Worm (Caenorhabditis elegans) whole organism, L3 larva: ENCODE measurements around the gene F23B2.7.

Source experiments
- aly-2 ChIP-seq: fragments of 150-350 bp; optimal IDR thresholded peaks from 2 replicates; lab custom pipeline; 2014; ENCODE audit warnings: missing biosample characterization, missing genetic modification characterization
- ama-1 ChIP-seq: fragments of 150-350 bp; optimal IDR thresholded peaks from 2 replicates; lab custom pipeline; 2018
- ceh-28 ChIP-seq: fragments of 150-350 bp; optimal IDR thresholded peaks from 2 replicates; lab custom pipeline; 2014; ENCODE audit warnings: missing biosample characterization, missing genetic modification reagents, missing genetic modification characterization
- ceh-9 ChIP-seq: sonication (generic microtip); optimal IDR thresholded peaks from 2 replicates; lab custom pipeline; 2018; ENCODE audit warnings: missing biosample characterization, missing genetic modification characterization
- daf-12 ChIP-seq: fragments of 150-350 bp; optimal IDR thresholded peaks from 2 replicates; lab custom pipeline; 2014; ENCODE audit warnings: missing biosample characterization, missing genetic modification reagents, missing genetic modification characterization
- egl-27 ChIP-seq: sonication (generic microtip); optimal IDR thresholded peaks from 4 replicates; lab custom pipeline; 2017; ENCODE audit warnings: missing biosample characterization, missing genetic modification reagents, missing genetic modification characterization
- egl-5 ChIP-seq: fragments of 150-350 bp; optimal IDR thresholded peaks from 2 replicates; lab custom pipeline; 2017; ENCODE audit warnings: missing biosample characterization, missing genetic modification reagents, missing genetic modification characterization, inconsistent platforms
- elt-2 ChIP-seq: sonication (generic microtip); optimal IDR thresholded peaks from 2 replicates; lab custom pipeline; 2016; ENCODE audit warnings: missing genetic modification reagents, mild to moderate bottlenecking, missing genetic modification characterization, missing compliant biosample characterization
- elt-3 ChIP-seq, 3 experiments: fragments of 150-350 bp in 1 of 3; sonication (generic microtip) in 2 of 3; optimal IDR thresholded peaks; 2 replicates in 2 of 3; 4 replicates in 1 of 3; lab custom pipeline; 2014 to 2017; ENCODE audit warnings: missing biosample characterization in 3 of 3, missing genetic modification characterization in 3 of 3
- eor-1 ChIP-seq, 2 experiments: fragments of 150-350 bp; optimal IDR thresholded peaks; 2 replicates each; lab custom pipeline; 2014 to 2018; ENCODE audit warnings: missing biosample characterization in 2 of 2, missing genetic modification characterization in 2 of 2
- fkh-10 ChIP-seq: sonication (generic microtip); optimal IDR thresholded peaks from 2 replicates; lab custom pipeline; 2017; ENCODE audit warnings: missing biosample characterization, missing genetic modification reagents, missing genetic modification characterization
- fkh-2 ChIP-seq: fragments of 150-350 bp; optimal IDR thresholded peaks from 2 replicates; lab custom pipeline; 2014; ENCODE audit warnings: missing biosample characterization, missing genetic modification reagents, missing genetic modification characterization
- hmg-11 ChIP-seq: sonication (generic microtip); optimal IDR thresholded peaks from 2 replicates; lab custom pipeline; 2016; ENCODE audit warnings: missing genetic modification characterization, missing compliant biosample characterization
- jun-1 ChIP-seq: fragments of 150-350 bp; optimal IDR thresholded peaks from 2 replicates; lab custom pipeline; 2014; ENCODE audit warnings: missing biosample characterization, missing genetic modification reagents, missing genetic modification characterization
- lin-15B ChIP-seq: fragments of 150-350 bp; optimal IDR thresholded peaks from 2 replicates; lab custom pipeline; 2014; ENCODE audit warnings: missing biosample characterization, missing genetic modification characterization
- lsy-12 ChIP-seq: sonication (generic microtip); optimal IDR thresholded peaks from 2 replicates; lab custom pipeline; 2016; ENCODE audit warnings: mild to moderate bottlenecking, missing genetic modification characterization, missing compliant biosample characterization
- mdl-1 ChIP-seq: fragments of 150-350 bp; optimal IDR thresholded peaks from 2 replicates; lab custom pipeline; 2014; ENCODE audit warnings: missing biosample characterization, missing genetic modification characterization
- mml-1 ChIP-seq: fragments of 150-350 bp; sonication (generic microtip); optimal IDR thresholded peaks from 3 replicates; lab custom pipeline; 2014; ENCODE audit warnings: missing biosample characterization, missing genetic modification characterization
- nfya-1 ChIP-seq: sonication (generic microtip); optimal IDR thresholded peaks from 2 replicates; lab custom pipeline; 2017; ENCODE audit warnings: missing genetic modification characterization, mild to moderate bottlenecking, missing compliant biosample characterization, antibody characterized with exemption, moderate library complexity; ENCODE audit not compliant: insufficient read depth
- nhr-11 ChIP-seq: fragments of 150-350 bp; optimal IDR thresholded peaks from 2 replicates; lab custom pipeline; 2014; ENCODE audit warnings: missing biosample characterization, missing genetic modification characterization
- nhr-12 ChIP-seq: fragments of 150-350 bp; optimal IDR thresholded peaks from 2 replicates; lab custom pipeline; 2014; ENCODE audit warnings: missing biosample characterization, missing genetic modification characterization
- nhr-23 ChIP-seq: fragments of 150-350 bp; optimal IDR thresholded peaks from 2 replicates; lab custom pipeline; 2014; ENCODE audit warnings: missing biosample characterization, missing genetic modification reagents, missing genetic modification characterization
- nhr-237 ChIP-seq: fragments of 150-350 bp; optimal IDR thresholded peaks from 2 replicates; lab custom pipeline; 2014; ENCODE audit warnings: missing biosample characterization, missing genetic modification characterization
- nhr-25 ChIP-seq: sonication (generic microtip); optimal IDR thresholded peaks from 2 replicates; lab custom pipeline; 2017; ENCODE audit warnings: missing biosample characterization, missing genetic modification characterization
- nhr-28 ChIP-seq: fragments of 150-350 bp; optimal IDR thresholded peaks from 2 replicates; lab custom pipeline; 2014; ENCODE audit warnings: missing biosample characterization, missing genetic modification characterization
- nhr-43 ChIP-seq: sonication (generic microtip); optimal IDR thresholded peaks from 2 replicates; lab custom pipeline; 2016; ENCODE audit warnings: mild to moderate bottlenecking, missing genetic modification characterization, missing compliant biosample characterization; ENCODE audit not compliant: poor library complexity, severe bottlenecking
- nhr-67 ChIP-seq: fragments of 150-350 bp; optimal IDR thresholded peaks from 2 replicates; lab custom pipeline; 2014; ENCODE audit warnings: missing biosample characterization, missing genetic modification characterization
- nhr-76 ChIP-seq: fragments of 150-350 bp; sonication (generic microtip); optimal IDR thresholded peaks from 5 replicates; lab custom pipeline; 2014; ENCODE audit warnings: missing biosample characterization, missing genetic modification characterization
- nhr-77 ChIP-seq: fragments of 150-350 bp; optimal IDR thresholded peaks from 2 replicates; lab custom pipeline; 2014; ENCODE audit warnings: missing biosample characterization, missing genetic modification characterization
- pha-4 ChIP-seq: fragments of 150-350 bp; optimal IDR thresholded peaks from 2 replicates; lab custom pipeline; 2014; ENCODE audit warnings: missing biosample characterization, missing genetic modification reagents, missing genetic modification characterization
- pqm-1 ChIP-seq: fragments of 150-350 bp; optimal IDR thresholded peaks from 2 replicates; lab custom pipeline; 2017; ENCODE audit warnings: missing biosample characterization, missing genetic modification characterization, inconsistent platforms
- tbx-2 ChIP-seq: sonication (generic microtip); optimal IDR thresholded peaks from 2 replicates; lab custom pipeline; 2016; ENCODE audit warnings: mild to moderate bottlenecking, missing genetic modification characterization, missing compliant biosample characterization
- unc-39 ChIP-seq: sonication (generic microtip); optimal IDR thresholded peaks from 4 replicates; lab custom pipeline; 2017; ENCODE audit warnings: missing biosample characterization, missing genetic modification characterization
- zag-1 ChIP-seq: fragments of 150-350 bp; optimal IDR thresholded peaks from 2 replicates; lab custom pipeline; 2014; ENCODE audit warnings: missing biosample characterization, missing genetic modification characterization
- ztf-4 ChIP-seq: fragments of 150-350 bp; optimal IDR thresholded peaks from 2 replicates; lab custom pipeline; 2014; ENCODE audit warnings: missing biosample characterization, missing genetic modification characterization

The F23B2.7 gene

DNA sequence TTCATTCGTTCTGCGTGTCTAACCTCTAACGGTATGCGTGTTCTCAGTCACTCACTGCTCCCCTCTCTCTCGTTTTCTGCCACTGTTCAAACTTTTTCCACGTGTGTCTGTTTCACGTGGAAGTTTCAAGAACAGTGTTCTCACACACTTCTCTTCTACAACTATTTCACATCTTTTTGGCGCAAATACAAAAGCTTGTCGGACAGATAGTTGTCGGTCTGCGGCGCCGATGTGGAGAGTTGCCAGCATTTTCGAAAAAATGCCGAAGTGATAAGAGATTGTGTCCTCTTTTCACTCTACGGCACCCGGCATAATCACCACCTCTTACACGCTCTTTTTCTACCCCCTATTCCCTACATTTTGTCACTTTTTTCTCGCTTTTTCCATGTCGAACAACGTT, 31.9 kb upstream of the F23B2.7 start:
- TF ChIP-seq elt-2 (tag; lab: Kevin White, UChicago) (peak; percentile 79), elt-3 (tag; optimal IDR thresholded peaks at IDR 0.05; lab: Kevin White, UChicago) (no peak), pha-4 (tag; lab: Kevin White, UChicago) (peak; percentile 31), nhr-77 (tag; lab: Kevin White, UChicago) (no peak), pqm-1 (tag; lab: Kevin White, UChicago) (peak; percentile 14), eor-1 (tag; optimal IDR thresholded peaks at IDR 0.05; lab: Kevin White, UChicago) (no peak), ama-1 (lab: Kevin White, UChicago) (no peak)

DNA sequence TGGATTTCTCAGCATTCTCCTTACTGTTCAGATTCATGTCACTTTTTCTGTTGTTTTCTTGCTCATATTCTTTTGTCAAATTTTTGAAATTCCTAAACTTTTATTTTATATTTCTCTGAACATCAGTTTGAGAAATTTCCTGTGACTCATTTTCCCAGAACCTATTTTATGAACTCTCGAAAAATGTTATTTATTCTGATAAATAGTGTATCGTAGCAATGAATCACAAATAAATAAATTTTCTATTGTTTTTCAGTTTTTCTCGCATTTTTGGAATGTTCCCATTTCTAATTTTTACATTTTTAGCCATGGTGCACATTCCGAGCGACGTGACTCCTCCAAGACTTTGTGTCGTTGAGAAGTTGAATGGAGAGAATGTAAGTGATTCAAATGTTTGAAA, 31.5 kb upstream of the F23B2.7 start, which contains the start of gene nrfl-1:
nrfl-1 (plus strand) TSS at position 301 of the 400 bp plus-strand sequence.
- TF ChIP-seq nhr-43 (tag; lab: Kevin White, UChicago) (no peak), nhr-67 (tag; lab: Kevin White, UChicago) (no peak), egl-27 (tag; lab: Kevin White, UChicago) (no peak), ama-1 (lab: Kevin White, UChicago) (no peak), nhr-11 (tag; lab: Kevin White, UChicago) (no peak), unc-39 (tag; lab: Kevin White, UChicago) (no peak)

DNA sequence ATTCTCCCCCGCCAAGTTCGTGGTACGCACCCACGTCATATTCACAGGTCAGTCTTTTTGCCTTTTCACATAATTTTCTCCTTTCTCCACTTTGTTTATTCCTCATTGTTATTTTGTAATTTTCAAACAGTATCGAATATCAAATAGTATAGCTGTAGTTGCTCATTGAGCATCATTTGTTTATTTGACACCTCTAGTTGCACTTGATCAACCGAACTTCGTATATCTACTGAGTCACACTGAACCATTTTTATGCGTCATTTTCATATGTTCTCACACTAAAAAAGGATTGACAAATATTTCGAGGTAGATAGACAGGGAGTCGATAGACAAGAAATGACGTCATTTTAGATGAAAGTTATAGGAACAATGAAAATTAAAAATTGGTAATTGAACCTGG, 30.1 kb upstream of the F23B2.7 start:
- no peak for TF ChIP-seq pqm-1 (tag; lab: Kevin White, UChicago)
- TF ChIP-seq zag-1 (tag; lab: Kevin White, UChicago), result no peak
- TF ChIP-seq ama-1 (lab: Kevin White, UChicago), result no peak
- TF ChIP-seq nhr-67 (tag; lab: Kevin White, UChicago), result no peak
- TF ChIP-seq mml-1, result no peak
- TF ChIP-seq nhr-25 (tag; lab: Kevin White, UChicago), result no peak
- no peak for TF ChIP-seq nhr-43 (tag; lab: Kevin White, UChicago)
- no peak for TF ChIP-seq unc-39 (tag; lab: Kevin White, UChicago)
- TF ChIP-seq pha-4 (tag; lab: Kevin White, UChicago), result no peak

DNA sequence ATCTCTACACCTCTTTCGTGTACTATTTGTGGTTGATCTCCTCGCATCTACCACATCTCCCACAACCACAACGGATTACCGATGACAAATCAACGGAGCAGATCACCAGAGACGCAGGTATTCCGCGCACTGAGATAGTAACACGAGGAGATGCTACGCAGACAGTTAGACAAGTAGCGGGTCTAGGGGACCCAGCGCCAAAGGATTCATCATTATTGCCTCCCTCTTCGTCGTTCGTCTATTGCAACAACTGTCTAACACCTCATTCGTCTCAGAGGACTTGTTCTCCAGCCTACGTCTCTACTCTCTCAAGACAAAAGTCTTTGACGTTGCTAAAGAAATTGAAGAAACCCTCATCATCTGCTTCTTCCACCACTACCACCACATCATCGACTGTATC, 28.7 kb upstream of the F23B2.7 start:
- TF ChIP-seq egl-5 (peak; percentile 9), daf-12 (tag; lab: Kevin White, UChicago) (no peak), nhr-23 (tag; lab: Kevin White, UChicago) (peak; percentile 65), nhr-77 (tag; lab: Kevin White, UChicago) (no peak), mdl-1 (tag; lab: Kevin White, UChicago) (peak; percentile 42), ama-1 (lab: Kevin White, UChicago) (no peak), nhr-43 (tag; lab: Kevin White, UChicago) (peak; percentile 81), ceh-9 (tag; lab: Kevin White, UChicago) (no peak), fkh-10 (no peak), nhr-25 (tag; lab: Kevin White, UChicago) (peak; percentile 63), nhr-67 (tag; lab: Kevin White, UChicago) (no peak), eor-1 (tag; optimal IDR thresholded peaks at IDR 0.05; lab: Kevin White, UChicago) (no peak), egl-27 (tag; lab: Kevin White, UChicago) (no peak), ceh-28 (no peak), nhr-12 (tag; lab: Kevin White, UChicago) (no peak), nfya-1 (tag; lab: Kevin White, UChicago) (peak; percentile 46), lin-15B (tag; lab: Kevin White, UChicago) (peak; percentile 31), nhr-237 (tag; lab: Kevin White, UChicago) (no peak), nhr-11 (tag; lab: Kevin White, UChicago) (no peak), ztf-4 (tag; lab: Kevin White, UChicago) (no peak), tbx-2 (tag; lab: Kevin White, UChicago) (no peak), elt-2 (tag; lab: Kevin White, UChicago) (no peak), nhr-28 (tag; lab: Kevin White, UChicago) (no peak), jun-1 (peak; percentile 36), pha-4 (tag; lab: Kevin White, UChicago) (peak; percentile 4), aly-2 (tag; lab: Kevin White, UChicago) (no peak), lsy-12 (tag; lab: Kevin White, UChicago) (no peak), nhr-76 (no peak), elt-3 (tag; optimal IDR thresholded peaks at IDR 0.05; lab: Kevin White, UChicago) (peak in 1 of 3 experiments; percentile 29), hmg-11 (tag; lab: Kevin White, UChicago) (peak; percentile 31), fkh-2 (tag; lab: Kevin White, UChicago) (no peak), zag-1 (tag; lab: Kevin White, UChicago) (no peak)
